Fruit fly (Drosophila melanogaster) whole organism, embryonic: ENCODE data around the gene CG7879.
A peak's percentile ranks its signal among the peaks of the same experiment; 100 is the strongest.

Experiments used
- Awh ChIP-seq: fragments of 200-800 bp; sonication (Bioruptor generic); IDR thresholded peaks from 2 replicates; pipeline ENCODE4, ENCODE4 v1.3.6; 2022; ENCODE audit warnings: missing biosample characterization, missing genetic modification characterization
- BtbVII ChIP-seq: fragments of 200-800 bp; sonication (Bioruptor generic); optimal IDR thresholded peaks from 3 replicates; lab custom pipeline; 2017; ENCODE audit warnings: missing biosample characterization, mild to moderate bottlenecking, missing genetic modification characterization
- CG11398 ChIP-seq: fragments of 200-800 bp; sonication (Bioruptor generic); optimal IDR thresholded peaks from 2 replicates; lab custom pipeline; 2016; ENCODE audit warnings: missing biosample characterization, missing genetic modification characterization
- CG12071 ChIP-seq: fragments of 200-800 bp; sonication (Bioruptor generic); optimal IDR thresholded peaks from 3 replicates; lab custom pipeline; 2018; ENCODE audit warnings: missing biosample characterization, mild to moderate bottlenecking, missing genetic modification characterization
- CG12104 ChIP-seq: fragments of 200-800 bp; sonication (Bioruptor generic); optimal IDR thresholded peaks from 3 replicates; lab custom pipeline; 2016; ENCODE audit warnings: missing biosample characterization, missing genetic modification characterization
- CG13296 ChIP-seq: fragments of 200-800 bp; sonication (Bioruptor generic); optimal IDR thresholded peaks from 3 replicates; lab custom pipeline; 2018; ENCODE audit warnings: missing biosample characterization, mild to moderate bottlenecking, missing genetic modification characterization
- CG14710 ChIP-seq: fragments of 200-800 bp; sonication (Bioruptor generic); optimal IDR thresholded peaks from 3 replicates; lab custom pipeline; 2019; ENCODE audit warnings: missing biosample characterization, mild to moderate bottlenecking, missing genetic modification characterization, moderate library complexity
- CG17385 ChIP-seq: fragments of 200-800 bp; sonication (Bioruptor generic); optimal IDR thresholded peaks from 3 replicates; lab custom pipeline; 2018; ENCODE audit warnings: missing biosample characterization, mild to moderate bottlenecking, missing genetic modification characterization
- CG17802 ChIP-seq: fragments of 200-800 bp; sonication (Bioruptor generic); optimal IDR thresholded peaks from 2 replicates; lab custom pipeline; 2018; ENCODE audit warnings: missing biosample characterization, mild to moderate bottlenecking, missing genetic modification characterization, moderate library complexity
- CG30020 ChIP-seq: fragments of 200-800 bp; optimal IDR thresholded peaks from 2 replicates; lab custom pipeline; 2019; ENCODE audit warnings: missing biosample characterization, mild to moderate bottlenecking, missing genetic modification characterization, moderate library complexity
- CG32532 ChIP-seq: fragments of 200-800 bp; sonication (Bioruptor generic); IDR thresholded peaks from 2 replicates; pipeline ENCODE4 v1.3.6; 2022; ENCODE audit warnings: missing biosample characterization, missing genetic modification characterization
- CG4820 ChIP-seq: fragments of 200-800 bp; sonication (Bioruptor generic); optimal IDR thresholded peaks from 3 replicates; lab custom pipeline; 2016; ENCODE audit warnings: missing biosample characterization, missing genetic modification characterization
- CG6854 ChIP-seq: fragments of 200-800 bp; sonication (Bioruptor generic); optimal IDR thresholded peaks from 3 replicates; lab custom pipeline; 2017; ENCODE audit warnings: missing biosample characterization, mild to moderate bottlenecking, missing genetic modification characterization
- CG7271 ChIP-seq: fragments of 200-800 bp; sonication (Bioruptor generic); optimal IDR thresholded peaks from 2 replicates; lab custom pipeline; 2018; ENCODE audit warnings: missing biosample characterization, mild to moderate bottlenecking, missing genetic modification characterization, moderate library complexity
- CG8281 ChIP-seq: fragments of 200-800 bp; sonication (Bioruptor generic); optimal IDR thresholded peaks from 2 replicates; lab custom pipeline; 2018; ENCODE audit warnings: missing biosample characterization, mild to moderate bottlenecking, missing genetic modification characterization, moderate library complexity
- CG9876 ChIP-seq: fragments of 200-800 bp; sonication (Bioruptor generic); optimal IDR thresholded peaks from 2 replicates; lab custom pipeline; 2016; ENCODE audit warnings: missing biosample characterization, missing genetic modification characterization
- CoRest ChIP-seq: fragments of 200-800 bp; sonication (Bioruptor generic); optimal IDR thresholded peaks from 3 replicates; lab custom pipeline; 2018; ENCODE audit warnings: missing biosample characterization, mild to moderate bottlenecking, missing genetic modification characterization, moderate library complexity
- Dad ChIP-seq: fragments of 200-800 bp; sonication (Bioruptor generic); optimal IDR thresholded peaks from 3 replicates; lab custom pipeline; 2016; ENCODE audit warnings: missing biosample characterization, missing genetic modification characterization
- Dip2 ChIP-seq: fragments of 200-800 bp; sonication (Bioruptor generic); IDR thresholded peaks from 2 replicates; pipeline ENCODE4 v1.3.6; 2022; ENCODE audit warnings: missing biosample characterization, missing genetic modification characterization
- Ets65A ChIP-seq: fragments of 200-800 bp; sonication (Bioruptor generic); peaks from one replicate; lab custom pipeline; 2016; ENCODE audit warnings: missing biosample characterization, missing genetic modification characterization
- Hmr ChIP-seq: fragments of 200-800 bp; sonication (Bioruptor generic); optimal IDR thresholded peaks from 3 replicates; lab custom pipeline; 2017; ENCODE audit warnings: mild to moderate bottlenecking, missing biosample characterization, missing genetic modification reagents, missing genetic modification characterization
- MESR4 ChIP-seq: fragments of 200-800 bp; sonication (Bioruptor generic); optimal IDR thresholded peaks from 2 replicates; lab custom pipeline; 2018; ENCODE audit warnings: missing biosample characterization, mild to moderate bottlenecking, missing genetic modification characterization, moderate library complexity
- Med ChIP-seq: fragments of 200-800 bp; sonication (Bioruptor generic); peaks from one replicate; lab custom pipeline; 2016; ENCODE audit warnings: missing biosample characterization, missing genetic modification characterization, mild to moderate bottlenecking, inconsistent platforms, moderate library complexity
- NC2β ChIP-seq: fragments of 200-800 bp; sonication (Bioruptor generic); optimal IDR thresholded peaks from 2 replicates; lab custom pipeline; 2016; ENCODE audit warnings: missing biosample characterization, missing genetic modification characterization
- Stat92E ChIP-seq, 3 experiments: fragments of >200 bp in 2 of 3; fragments of 200-800 bp in 1 of 3; sonication (Bioruptor generic) in 1 of 3; optimal IDR thresholded peaks; 2 replicates each; lab custom pipeline; 2017 to 2019; ENCODE audit warnings: missing biosample characterization in 3 of 3, missing genetic modification characterization in 3 of 3, mild to moderate bottlenecking in 1 of 3, moderate library complexity in 1 of 3
- Tbp ChIP-seq: fragments of >200 bp; optimal IDR thresholded peaks from 2 replicates; lab custom pipeline; 2018; ENCODE audit warnings: missing biosample characterization, missing genetic modification characterization
- Trl ChIP-seq, 3 experiments: fragments of >200 bp in 2 of 3; fragments of 200-800 bp in 1 of 3; sonication (Bioruptor generic) in 1 of 3; optimal IDR thresholded peaks; 2 replicates in 1 of 3; 3 replicates in 2 of 3; lab custom pipeline; 2016 to 2017; ENCODE audit warnings: missing biosample characterization in 1 of 3, missing genetic modification characterization in 1 of 3
- cad ChIP-seq: fragments of >200 bp; optimal IDR thresholded peaks from 2 replicates; lab custom pipeline; 2017; ENCODE audit warnings: missing biosample characterization, missing genetic modification characterization
- exex ChIP-seq: fragments of 200-800 bp; sonication (Bioruptor generic); optimal IDR thresholded peaks from 4 replicates; lab custom pipeline; 2018; ENCODE audit warnings: missing biosample characterization, mild to moderate bottlenecking, missing genetic modification characterization, moderate library complexity
- eyg ChIP-seq: fragments of 200-800 bp; sonication (Bioruptor generic); optimal IDR thresholded peaks from 3 replicates; lab custom pipeline; 2016; ENCODE audit warnings: missing biosample characterization, missing genetic modification characterization
- fd3F ChIP-seq: fragments of 200-800 bp; sonication (Bioruptor generic); optimal IDR thresholded peaks from 2 replicates; lab custom pipeline; 2018; ENCODE audit warnings: missing biosample characterization, mild to moderate bottlenecking, missing genetic modification characterization, moderate library complexity
- gcm ChIP-seq: fragments of 200-800 bp; sonication (Bioruptor generic); optimal IDR thresholded peaks from 2 replicates; lab custom pipeline; 2019; ENCODE audit warnings: missing biosample characterization, mild to moderate bottlenecking, missing genetic modification characterization, moderate library complexity
- grn ChIP-seq: fragments of 200-800 bp; sonication (Bioruptor generic); optimal IDR thresholded peaks from 3 replicates; lab custom pipeline; 2017; ENCODE audit warnings: missing biosample characterization, missing genetic modification characterization
- gsb ChIP-seq: fragments of 200-800 bp; sonication (Bioruptor generic); IDR thresholded peaks from 2 replicates; pipeline ENCODE4 v1.3.6; 2022; ENCODE audit warnings: missing biosample characterization, missing genetic modification characterization
- kay ChIP-seq: fragments of 200-800 bp; sonication (Bioruptor generic); optimal IDR thresholded peaks from 2 replicates; lab custom pipeline; 2016; ENCODE audit warnings: missing biosample characterization, missing genetic modification characterization
- mld ChIP-seq: fragments of 200-800 bp; sonication (Bioruptor generic); IDR thresholded peaks from 3 replicates; pipeline ENCODE4 v1.3.6; 2022; ENCODE audit warnings: missing biosample characterization, missing genetic modification characterization; ENCODE audit not compliant: partially characterized antibody
- repo ChIP-seq: fragments of 200-800 bp; sonication (Bioruptor generic); optimal IDR thresholded peaks from 2 replicates; lab custom pipeline; 2016; ENCODE audit warnings: missing biosample characterization, missing genetic modification characterization
- ro ChIP-seq: fragments of 200-800 bp; sonication (Bioruptor generic); IDR thresholded peaks from 2 replicates; pipeline ENCODE4 v1.3.6; 2022; ENCODE audit warnings: missing biosample characterization, missing genetic modification characterization
- twi ChIP-seq: fragments of 200-800 bp; optimal IDR thresholded peaks from 2 replicates; lab custom pipeline; 2019; ENCODE audit warnings: missing biosample characterization, mild to moderate bottlenecking, missing genetic modification characterization, moderate library complexity
- yki ChIP-seq: fragments of >200 bp; optimal IDR thresholded peaks from 3 replicates; lab custom pipeline; 2018
- zf30C ChIP-seq: fragments of 200-800 bp; sonication (Bioruptor generic); optimal IDR thresholded peaks from 3 replicates; lab custom pipeline; 2018; ENCODE audit warnings: missing biosample characterization, mild to moderate bottlenecking, missing genetic modification characterization

CG7879 gene

DNA sequence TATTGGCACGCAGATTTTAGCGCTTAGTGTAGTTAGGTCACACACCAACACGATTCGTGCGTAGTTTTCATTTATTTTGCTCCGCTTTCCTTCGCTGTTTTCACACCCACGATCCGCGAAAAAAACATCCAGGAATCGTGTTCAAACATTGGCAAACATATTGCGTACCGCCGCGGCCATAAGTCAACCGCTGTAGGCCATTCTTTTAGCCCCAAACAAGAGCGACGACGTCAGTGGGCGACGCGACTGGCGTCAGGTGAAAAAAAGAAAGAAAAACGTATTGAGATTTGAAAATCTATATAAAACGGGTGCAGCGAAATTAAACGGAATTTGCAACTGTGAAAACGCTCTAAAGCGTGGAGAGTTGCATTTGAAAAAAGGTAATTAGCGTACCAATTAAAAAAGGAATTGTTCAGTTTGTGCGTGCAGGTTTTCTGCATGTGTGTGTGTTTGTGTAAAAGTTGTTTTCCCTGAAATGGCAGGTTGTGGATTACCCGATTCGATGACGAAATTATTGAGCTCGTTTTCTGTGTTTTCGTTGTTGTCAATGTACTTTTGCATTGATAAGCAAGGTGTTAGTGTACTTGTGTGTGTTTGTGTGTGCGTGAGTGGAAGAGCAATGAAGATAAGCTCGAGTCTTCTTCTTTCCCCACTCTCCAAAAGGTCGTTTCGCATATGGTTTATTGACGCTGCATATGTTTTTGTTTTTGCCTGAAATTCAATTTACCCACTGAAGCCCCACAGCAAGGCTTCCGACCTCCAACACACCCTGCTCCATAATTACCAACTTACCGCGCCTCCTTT is 956 bp upstream of the CG7879 start, which contains the start of gene Tmep (continued):
- TF ChIP-seq CG7271 (tag; lab: Kevin White, UChicago) (peak; percentile 45), Trl (optimal IDR thresholded peaks at IDR 0.05; lab: Kevin White, UChicago) (peak in 1 of 2 experiments; percentile 3), Trl (GFP tag; optimal IDR thresholded peaks at IDR 0.05; lab: Kevin White, UChicago) (no peak), MESR4 (GFP tag; lab: Kevin White, UChicago) (peak; percentile 74), Awh (no peak), exex (tag; lab: Kevin White, UChicago) (no peak), eyg (GFP tag; lab: Kevin White, UChicago) (no peak), Hmr (GFP tag; lab: Kevin White, UChicago) (no peak), CG32532 (GFP tag; lab: Robert Waterston, UW) (0 out of 2 replicates have a peak, but pooled peaks have one; percentile 19), yki (no peak), CG12071 (GFP tag; lab: Kevin White, UChicago) (no peak), fd3F (GFP tag; lab: Kevin White, UChicago) (no peak), Med (GFP tag; lab: Kevin White, UChicago) (peak; percentile 44), CoRest (no peak), CG17385 (GFP tag; lab: Kevin White, UChicago) (peak; percentile 89), Dip2 (GFP tag; lab: Robert Waterston, UW) (no peak), Tbp (no peak), gcm (GFP tag; lab: Kevin White, UChicago) (no peak), grn (GFP tag; lab: Kevin White, UChicago) (no peak), gsb (no peak), CG8281 (tag; lab: Kevin White, UChicago) (no peak), BtbVII (peak; percentile 14), CG9876 (no peak), kay (GFP tag; lab: Kevin White, UChicago) (no peak), ro (GFP tag; lab: Robert Waterston, UW) (no peak), mld (GFP tag; lab: Robert Waterston, UW) (no peak), CG6854 (GFP tag; lab: Kevin White, UChicago) (peak; percentile 27), CG4820 (GFP tag; lab: Kevin White, UChicago) (no peak), CG11398 (GFP tag; lab: Kevin White, UChicago) (no peak), CG30020 (tag; lab: Kevin White, UChicago) (peak; percentile 67), Ets65A (GFP tag; lab: Kevin White, UChicago) (no peak), Stat92E (GFP tag; optimal IDR thresholded peaks at IDR 0.05; lab: Kevin White, UChicago) (no peak)

- TF ChIP-seq repo (GFP tag; lab: Kevin White, UChicago) (no peak), Dad (no peak), CG13296 (GFP tag; lab: Kevin White, UChicago) (no peak), CG14710 (tag; lab: Kevin White, UChicago) (no peak), CG17802 (tag; lab: Kevin White, UChicago) (no peak), zf30C (GFP tag; lab: Kevin White, UChicago) (no peak), cad (GFP tag; lab: Kevin White, UChicago) (no peak), CG12104 (GFP tag; lab: Kevin White, UChicago) (no peak), Ets65A (GFP tag; lab: Kevin White, UChicago) (no peak), twi (tag; lab: Kevin White, UChicago) (no peak), NC2β (GFP tag; lab: Kevin White, UChicago) (no peak)
Measured at dm6 chr3L:1565092-1565491, 3.3 kb downstream of the CG7879 start, which contains the start of gene CG12003. TSS of gene CG12003 (plus strand) at chr3L:1565392.
